Worm (Caenorhabditis elegans) whole organism, L3 larva: ENCODE measurements around the gene C54E10.3.
A peak's percentile ranks its signal among the peaks of the same experiment; 100 is the strongest.

Source experiments
- R02D3.7 ChIP-seq: fragments of 150-350 bp; optimal IDR thresholded peaks from 2 replicates; lab custom pipeline; 2014; ENCODE audit warnings: missing biosample characterization, missing genetic modification characterization
- ZK546.5 ChIP-seq: sonication (generic microtip); optimal IDR thresholded peaks from 2 replicates; lab custom pipeline; 2017; ENCODE audit warnings: missing biosample characterization, missing genetic modification characterization
- aly-2 ChIP-seq: fragments of 150-350 bp; optimal IDR thresholded peaks from 2 replicates; lab custom pipeline; 2014; ENCODE audit warnings: missing biosample characterization, missing genetic modification characterization
- ama-1 ChIP-seq: fragments of 150-350 bp; optimal IDR thresholded peaks from 2 replicates; lab custom pipeline; 2018
- ceh-16 ChIP-seq: sonication (generic microtip); optimal IDR thresholded peaks from 2 replicates; lab custom pipeline; 2017; ENCODE audit warnings: missing biosample characterization, missing genetic modification characterization
- ceh-82 ChIP-seq: fragments of 150-350 bp; optimal IDR thresholded peaks from 2 replicates; lab custom pipeline; 2014; ENCODE audit warnings: missing biosample characterization, missing genetic modification characterization
- ceh-9 ChIP-seq: sonication (generic microtip); optimal IDR thresholded peaks from 2 replicates; lab custom pipeline; 2018; ENCODE audit warnings: missing biosample characterization, missing genetic modification characterization
- egl-27 ChIP-seq: sonication (generic microtip); optimal IDR thresholded peaks from 4 replicates; lab custom pipeline; 2017; ENCODE audit warnings: missing biosample characterization, missing genetic modification reagents, missing genetic modification characterization
- elt-1 ChIP-seq: fragments of 150-350 bp; optimal IDR thresholded peaks from 2 replicates; lab custom pipeline; 2014; ENCODE audit warnings: missing biosample characterization, missing genetic modification characterization
- elt-2 ChIP-seq: sonication (generic microtip); optimal IDR thresholded peaks from 2 replicates; lab custom pipeline; 2016; ENCODE audit warnings: missing genetic modification reagents, mild to moderate bottlenecking, missing genetic modification characterization, missing compliant biosample characterization
- elt-3 ChIP-seq, 3 experiments: fragments of 150-350 bp in 1 of 3; sonication (generic microtip) in 2 of 3; optimal IDR thresholded peaks; 2 replicates in 2 of 3; 4 replicates in 1 of 3; lab custom pipeline; 2014 to 2017; ENCODE audit warnings: missing biosample characterization in 3 of 3, missing genetic modification characterization in 3 of 3
- eor-1 ChIP-seq, 2 experiments: fragments of 150-350 bp; optimal IDR thresholded peaks; 2 replicates each; lab custom pipeline; 2014 to 2018; ENCODE audit warnings: missing biosample characterization in 2 of 2, missing genetic modification characterization in 2 of 2
- fkh-10 ChIP-seq: sonication (generic microtip); optimal IDR thresholded peaks from 2 replicates; lab custom pipeline; 2017; ENCODE audit warnings: missing biosample characterization, missing genetic modification reagents, missing genetic modification characterization
- fkh-2 ChIP-seq: fragments of 150-350 bp; optimal IDR thresholded peaks from 2 replicates; lab custom pipeline; 2014; ENCODE audit warnings: missing biosample characterization, missing genetic modification reagents, missing genetic modification characterization
- jun-1 ChIP-seq: fragments of 150-350 bp; optimal IDR thresholded peaks from 2 replicates; lab custom pipeline; 2014; ENCODE audit warnings: missing biosample characterization, missing genetic modification reagents, missing genetic modification characterization
- lin-39 ChIP-seq: fragments of 150-350 bp; optimal IDR thresholded peaks from 2 replicates; lab custom pipeline; 2018; ENCODE audit warnings: missing biosample characterization, missing genetic modification reagents, missing genetic modification characterization
- lsy-12 ChIP-seq: sonication (generic microtip); optimal IDR thresholded peaks from 2 replicates; lab custom pipeline; 2016; ENCODE audit warnings: mild to moderate bottlenecking, missing genetic modification characterization, missing compliant biosample characterization
- mml-1 ChIP-seq: fragments of 150-350 bp; sonication (generic microtip); optimal IDR thresholded peaks from 3 replicates; lab custom pipeline; 2014; ENCODE audit warnings: missing biosample characterization, missing genetic modification characterization
- nfya-1 ChIP-seq: sonication (generic microtip); optimal IDR thresholded peaks from 2 replicates; lab custom pipeline; 2017; ENCODE audit warnings: missing genetic modification characterization, mild to moderate bottlenecking, missing compliant biosample characterization, antibody characterized with exemption, moderate library complexity; ENCODE audit not compliant: insufficient read depth
- nhr-23 ChIP-seq: fragments of 150-350 bp; optimal IDR thresholded peaks from 2 replicates; lab custom pipeline; 2014; ENCODE audit warnings: missing biosample characterization, missing genetic modification reagents, missing genetic modification characterization
- nhr-237 ChIP-seq: fragments of 150-350 bp; optimal IDR thresholded peaks from 2 replicates; lab custom pipeline; 2014; ENCODE audit warnings: missing biosample characterization, missing genetic modification characterization
- nhr-25 ChIP-seq: sonication (generic microtip); optimal IDR thresholded peaks from 2 replicates; lab custom pipeline; 2017; ENCODE audit warnings: missing biosample characterization, missing genetic modification characterization
- nhr-28 ChIP-seq: fragments of 150-350 bp; optimal IDR thresholded peaks from 2 replicates; lab custom pipeline; 2014; ENCODE audit warnings: missing biosample characterization, missing genetic modification characterization
- nhr-43 ChIP-seq: sonication (generic microtip); optimal IDR thresholded peaks from 2 replicates; lab custom pipeline; 2016; ENCODE audit warnings: mild to moderate bottlenecking, missing genetic modification characterization, missing compliant biosample characterization; ENCODE audit not compliant: poor library complexity, severe bottlenecking
- nhr-67 ChIP-seq: fragments of 150-350 bp; optimal IDR thresholded peaks from 2 replicates; lab custom pipeline; 2014; ENCODE audit warnings: missing biosample characterization, missing genetic modification characterization
- pqm-1 ChIP-seq: fragments of 150-350 bp; optimal IDR thresholded peaks from 2 replicates; lab custom pipeline; 2017; ENCODE audit warnings: missing biosample characterization, missing genetic modification characterization, inconsistent platforms
- sea-2 ChIP-seq: fragments of 150-350 bp; sonication (generic microtip); optimal IDR thresholded peaks from 4 replicates; lab custom pipeline; 2014; ENCODE audit warnings: missing biosample characterization, missing genetic modification reagents, missing genetic modification characterization
- skn-1 ChIP-seq: fragments of 150-350 bp; optimal IDR thresholded peaks from 2 replicates; lab custom pipeline; 2014; ENCODE audit warnings: missing biosample characterization, missing genetic modification characterization
- snpc-4 ChIP-seq: fragments of 150-350 bp; optimal IDR thresholded peaks from 2 replicates; lab custom pipeline; 2014; ENCODE audit warnings: missing biosample characterization, missing genetic modification characterization
- tbx-2 ChIP-seq: sonication (generic microtip); optimal IDR thresholded peaks from 2 replicates; lab custom pipeline; 2016; ENCODE audit warnings: mild to moderate bottlenecking, missing genetic modification characterization, missing compliant biosample characterization
- zag-1 ChIP-seq: fragments of 150-350 bp; optimal IDR thresholded peaks from 2 replicates; lab custom pipeline; 2014; ENCODE audit warnings: missing biosample characterization, missing genetic modification characterization
- ztf-11 ChIP-seq: fragments of 150-350 bp; optimal IDR thresholded peaks from 2 replicates; lab custom pipeline; 2014; ENCODE audit warnings: missing biosample characterization, missing genetic modification characterization

C54E10.3 gene

ce11 chrV:18846480-18846879 lies 35.7 kb downstream of the C54E10.3 start, which contains the start of gene nhr-230:
Gene nhr-230, plus strand, starts transcription at chrV:18846780.
- TF ChIP-seq nfya-1 (tag; lab: Kevin White, UChicago) (no peak), elt-2 (tag; lab: Kevin White, UChicago) (no peak), R02D3.7 (no peak), elt-3 (tag; optimal IDR thresholded peaks at IDR 0.05; lab: Kevin White, UChicago) (no peak), nhr-237 (tag; lab: Kevin White, UChicago) (no peak), jun-1 (no peak), nhr-28 (tag; lab: Kevin White, UChicago) (no peak)

ce11 chrV:18848578-18848977 lies 37.8 kb downstream of the C54E10.3 start:
- TF ChIP-seq lsy-12 (tag; lab: Kevin White, UChicago): no peak
- no peak for TF ChIP-seq nhr-237 (tag; lab: Kevin White, UChicago)
- no peak for TF ChIP-seq fkh-10
- no peak for TF ChIP-seq zag-1 (tag; lab: Kevin White, UChicago)
- no peak for TF ChIP-seq egl-27
- TF ChIP-seq ama-1 (lab: Kevin White, UChicago): no peak
- no peak for TF ChIP-seq pqm-1 (tag; lab: Kevin White, UChicago)
- TF ChIP-seq elt-2 (tag; lab: Kevin White, UChicago): no peak
- no peak for TF ChIP-seq mml-1 (tag; lab: Kevin White, UChicago)
- no peak for TF ChIP-seq tbx-2 (tag; lab: Kevin White, UChicago)
- no peak for TF ChIP-seq R02D3.7
- TF ChIP-seq fkh-2 (tag; lab: Kevin White, UChicago): no peak
- no peak for TF ChIP-seq eor-1 (tag; optimal IDR thresholded peaks at IDR 0.05; lab: Kevin White, UChicago)
- no peak for TF ChIP-seq nhr-23 (tag; lab: Kevin White, UChicago)
- no peak for TF ChIP-seq sea-2

- no peak for TF ChIP-seq pqm-1 (tag; lab: Kevin White, UChicago)
- TF ChIP-seq elt-2 (tag; lab: Kevin White, UChicago): peak; percentile 18
- no peak for TF ChIP-seq ZK546.5 (tag; lab: Kevin White, UChicago)
- TF ChIP-seq skn-1 (tag; lab: Kevin White, UChicago): peak; percentile 82
- no peak for TF ChIP-seq ama-1 (lab: Kevin White, UChicago)
- no peak for TF ChIP-seq ceh-9 (tag; lab: Kevin White, UChicago)
- no peak for TF ChIP-seq tbx-2 (tag; lab: Kevin White, UChicago)
- no peak for TF ChIP-seq fkh-10
- no peak for TF ChIP-seq fkh-2 (tag; lab: Kevin White, UChicago)
Measured at ce11 chrV:18854788-18855187, 44.0 kb downstream of the C54E10.3 start.

- TF ChIP-seq aly-2 (tag; lab: Kevin White, UChicago): no peak
- TF ChIP-seq ama-1 (lab: Kevin White, UChicago): no peak
- no peak for TF ChIP-seq skn-1 (tag; lab: Kevin White, UChicago)
- TF ChIP-seq elt-1: no peak
- no peak for TF ChIP-seq egl-27
- no peak for TF ChIP-seq nhr-25 (tag; lab: Kevin White, UChicago)
- no peak for TF ChIP-seq ceh-82 (tag; lab: Kevin White, UChicago)
- no peak for TF ChIP-seq ztf-11
- TF ChIP-seq ceh-16 (tag; lab: Kevin White, UChicago): no peak
- TF ChIP-seq snpc-4 (tag; lab: Kevin White, UChicago): no peak
- no peak for TF ChIP-seq sea-2
- TF ChIP-seq nhr-67 (tag; lab: Kevin White, UChicago): no peak
- TF ChIP-seq nhr-43 (tag; lab: Kevin White, UChicago): no peak
- TF ChIP-seq ZK546.5 (tag; lab: Kevin White, UChicago): no peak
- TF ChIP-seq tbx-2 (tag; lab: Kevin White, UChicago): no peak
- no peak for TF ChIP-seq elt-3 (tag; optimal IDR thresholded peaks at IDR 0.05; lab: Kevin White, UChicago)
- no peak for TF ChIP-seq pqm-1 (tag; lab: Kevin White, UChicago)
- no peak for TF ChIP-seq lin-39 (tag; lab: Kevin White, UChicago)
Measured at ce11 chrV:18859121-18859520, 48.3 kb downstream of the C54E10.3 start, which contains the start of gene wars-1. Gene wars-1, minus strand, starts transcription at chrV:18859221.
